Fruit fly (Drosophila melanogaster) ovary, adult (tissue): Measurements from ENCODE around the gene CG9399.

ENCODE experiments used
- CG17801 ChIP-seq: fragments of 200-800 bp; optimal IDR thresholded peaks from 2 replicates; lab custom pipeline; 2019; ENCODE audit warnings: missing biosample characterization, mild to moderate bottlenecking, missing genetic modification characterization, moderate library complexity; ENCODE audit not compliant: partially characterized antibody

CG9399 gene

DNA sequence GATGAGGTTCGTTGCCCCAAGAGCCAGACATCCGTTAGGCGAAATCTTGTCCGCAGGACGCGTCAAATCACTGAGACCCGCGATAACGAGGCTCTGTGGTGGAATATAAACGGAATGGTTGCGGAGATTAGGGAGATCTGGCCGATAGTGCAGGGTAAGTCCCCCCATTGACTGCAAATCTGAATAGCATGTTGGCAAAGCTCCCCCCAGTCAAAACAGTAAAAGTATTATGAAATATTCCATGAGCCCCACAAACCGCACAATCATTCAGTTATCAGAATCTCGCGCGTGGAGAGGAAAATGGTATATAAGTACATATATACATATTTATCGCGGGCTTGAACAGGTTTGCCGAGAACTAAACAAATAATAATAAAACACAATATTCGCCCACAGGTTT is 3.4 kb downstream of the CG9399 start:
- no peak for TF ChIP-seq CG17801 (GFP tag; lab: Kevin White, UChicago)

DNA sequence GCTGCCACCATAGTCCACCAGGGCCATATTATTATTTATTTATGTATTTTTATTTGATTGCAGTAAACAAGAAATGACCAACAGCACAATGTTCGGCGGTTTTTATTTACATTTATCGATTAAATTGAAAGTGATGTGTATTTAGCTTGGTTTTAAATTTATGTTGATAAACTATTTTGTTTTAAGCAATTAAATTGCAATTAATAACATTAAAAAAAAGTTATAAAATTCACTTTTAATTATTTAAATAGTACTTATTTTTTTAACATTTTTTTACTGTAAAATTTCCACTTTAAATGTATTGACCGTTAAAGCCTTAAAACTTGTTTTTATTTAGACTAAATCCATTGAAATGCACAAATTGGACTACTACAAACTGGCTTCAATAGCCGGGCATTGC is 3.9 kb downstream of the CG9399 start, which contains the start of gene CG16790:
Gene CG16790 (minus strand): TSS at position 101 of the 400 bp plus-strand sequence.
- no peak for TF ChIP-seq CG17801 (GFP tag; lab: Kevin White, UChicago)

DNA sequence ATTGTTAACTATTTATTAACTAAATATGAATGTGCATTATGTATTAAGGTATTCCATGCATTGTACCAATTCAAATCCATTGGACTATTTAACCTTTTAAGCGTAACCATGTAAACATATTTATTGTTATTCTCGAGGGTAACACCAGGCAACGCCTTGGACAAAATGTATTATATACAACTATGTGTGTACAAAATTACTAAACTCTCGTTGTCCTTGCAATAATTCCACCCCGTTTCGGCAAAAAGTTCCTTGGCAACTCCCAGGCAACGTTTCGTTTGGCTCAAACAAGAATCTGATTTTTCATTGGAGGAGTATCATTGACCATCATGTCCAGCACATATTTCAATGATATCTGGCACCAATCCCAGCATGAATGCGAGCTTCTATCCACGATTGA is 8.1 kb downstream of the CG9399 start, which contains the start of gene CG16789:
Gene CG16789 (plus strand): TSS at position 301 of the 400 bp plus-strand sequence.
- no peak for TF ChIP-seq CG17801 (GFP tag; lab: Kevin White, UChicago)

DNA sequence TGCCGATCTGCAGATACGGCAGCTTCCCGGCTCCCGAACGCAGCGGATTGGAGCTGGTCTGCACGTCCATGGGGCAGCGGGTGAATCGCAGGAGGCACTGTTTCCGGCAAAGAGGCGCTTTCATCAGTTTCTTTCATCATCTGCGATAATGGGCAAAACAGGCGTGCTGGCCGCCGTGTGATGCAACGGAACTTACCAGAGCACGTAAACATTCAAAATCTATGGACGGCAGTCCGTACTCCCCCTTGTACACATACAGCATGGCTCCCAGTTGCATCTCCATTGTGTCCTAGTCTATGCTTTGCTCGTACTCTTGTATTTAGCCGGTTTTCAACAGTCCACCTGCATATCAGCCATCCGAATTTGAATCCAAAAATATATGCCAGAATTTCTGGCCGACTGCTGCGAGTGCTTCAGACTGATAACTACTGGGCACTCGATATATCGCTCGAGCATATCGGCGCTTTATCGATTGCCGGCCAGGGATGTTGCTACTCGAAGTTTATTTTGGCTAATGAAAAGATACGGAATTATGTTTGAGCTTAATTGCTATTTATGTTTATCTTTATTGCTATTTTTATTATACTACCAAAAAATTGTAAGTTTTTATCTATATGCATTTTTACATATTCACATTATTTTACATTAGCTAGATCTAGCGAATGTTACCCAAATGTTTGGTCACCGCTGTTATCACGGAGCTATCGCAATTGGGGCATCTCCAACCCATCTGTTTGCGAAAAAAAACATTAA is 10.6 kb downstream of the CG9399 start, which contains the start of the genes CG9393 and Vps45:
Gene CG9393 (minus strand): TSS at position 434 of the 753 bp plus-strand sequence.
Gene Vps45 (plus strand): TSS at position 685 of the 753 bp plus-strand sequence.
- peak; percentile 15 for TF ChIP-seq CG17801 (GFP tag; lab: Kevin White, UChicago)

DNA sequence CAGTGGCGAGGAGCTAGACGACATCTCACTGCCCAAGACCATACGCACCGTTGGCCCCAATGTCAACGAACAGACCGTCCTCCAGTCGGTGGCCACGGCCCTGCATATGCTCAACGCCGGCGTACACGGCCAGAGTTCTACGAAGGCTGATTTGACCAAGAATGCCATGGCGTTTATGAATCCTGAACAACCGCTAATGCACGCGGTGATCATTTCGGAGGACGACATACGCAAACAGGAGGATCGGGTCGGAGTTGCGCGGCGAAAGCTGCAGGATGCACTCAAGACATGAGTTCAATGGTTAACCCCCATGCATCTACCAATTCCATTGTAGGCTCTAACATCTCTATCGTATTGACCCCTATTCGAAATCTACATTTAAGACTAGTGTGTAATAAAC is 12.9 kb downstream of the CG9399 start:
- TF ChIP-seq CG17801 (GFP tag; lab: Kevin White, UChicago): no peak

DNA sequence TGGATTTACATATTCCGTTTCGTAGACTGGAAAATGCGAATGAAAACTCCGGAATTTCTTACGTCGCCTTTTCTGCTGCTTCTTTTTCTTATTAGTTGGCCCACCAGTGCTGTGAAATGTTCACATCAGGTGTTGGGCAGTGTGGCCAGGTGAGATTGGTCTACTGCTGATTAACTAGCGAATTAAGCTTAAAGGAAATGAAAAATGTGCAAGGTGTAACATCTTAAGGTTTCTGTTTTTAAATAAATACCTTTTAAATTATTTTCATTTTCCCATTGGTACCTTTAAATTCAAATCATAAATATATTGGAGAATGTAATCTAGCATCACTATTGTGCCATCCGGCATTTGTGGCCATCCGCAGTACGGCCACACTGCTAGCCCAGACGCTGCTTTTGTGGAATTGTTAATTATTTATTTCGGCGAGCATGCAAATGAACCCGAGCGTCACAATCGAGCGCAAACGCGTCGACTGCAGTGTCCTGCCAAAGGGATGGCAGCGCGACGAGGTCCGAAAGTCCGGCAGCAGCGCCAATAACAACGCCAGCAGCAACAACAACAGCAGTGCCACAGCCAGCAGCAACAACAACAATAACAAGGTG is 14.5 kb downstream of the CG9399 start, which contains the start of the genes AP-1mu and MBD-like:
Gene AP-1mu (minus strand): TSS at position 113 of the 602 bp plus-strand sequence.
Gene MBD-like (plus strand): TSS at position 348 of the 602 bp plus-strand sequence.
- TF ChIP-seq CG17801 (GFP tag; lab: Kevin White, UChicago): peak; percentile 72

DNA sequence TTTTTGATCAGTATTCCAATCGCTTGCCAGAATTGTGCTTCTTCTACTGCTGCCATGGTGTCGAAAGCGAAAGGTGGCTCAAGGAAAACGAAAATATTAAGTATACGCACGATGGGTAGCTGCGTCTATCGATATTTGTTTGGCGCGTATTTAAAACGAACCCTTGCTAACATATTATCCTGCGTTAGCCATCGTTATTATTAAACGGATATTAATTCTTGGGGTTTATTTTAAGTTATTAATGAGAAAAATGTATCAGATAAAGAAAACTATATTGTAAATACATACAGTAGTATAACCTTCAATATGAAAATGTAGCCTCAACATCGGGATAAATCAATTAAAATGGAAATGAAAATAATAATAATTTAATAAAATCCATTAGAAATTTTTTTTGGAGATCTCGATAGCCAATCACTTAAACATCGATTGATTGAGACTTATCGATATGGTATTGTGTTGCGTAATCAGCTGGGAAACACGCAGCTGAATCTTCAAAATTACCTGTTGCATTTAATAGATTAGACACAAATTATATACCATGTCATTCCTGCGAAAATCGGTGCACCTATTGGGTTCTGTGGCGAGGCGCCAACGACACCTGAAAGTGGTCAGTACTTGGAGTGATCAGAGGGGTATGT is 18.6 kb downstream of the CG9399 start, which contains the start of the genes CG9386 and BckdhA:
Gene CG9386 (minus strand): TSS at position 75 of the 641 bp plus-strand sequence.
Gene BckdhA (plus strand): TSS at position 452 of the 641 bp plus-strand sequence.
- no peak for TF ChIP-seq CG17801 (GFP tag; lab: Kevin White, UChicago)

DNA sequence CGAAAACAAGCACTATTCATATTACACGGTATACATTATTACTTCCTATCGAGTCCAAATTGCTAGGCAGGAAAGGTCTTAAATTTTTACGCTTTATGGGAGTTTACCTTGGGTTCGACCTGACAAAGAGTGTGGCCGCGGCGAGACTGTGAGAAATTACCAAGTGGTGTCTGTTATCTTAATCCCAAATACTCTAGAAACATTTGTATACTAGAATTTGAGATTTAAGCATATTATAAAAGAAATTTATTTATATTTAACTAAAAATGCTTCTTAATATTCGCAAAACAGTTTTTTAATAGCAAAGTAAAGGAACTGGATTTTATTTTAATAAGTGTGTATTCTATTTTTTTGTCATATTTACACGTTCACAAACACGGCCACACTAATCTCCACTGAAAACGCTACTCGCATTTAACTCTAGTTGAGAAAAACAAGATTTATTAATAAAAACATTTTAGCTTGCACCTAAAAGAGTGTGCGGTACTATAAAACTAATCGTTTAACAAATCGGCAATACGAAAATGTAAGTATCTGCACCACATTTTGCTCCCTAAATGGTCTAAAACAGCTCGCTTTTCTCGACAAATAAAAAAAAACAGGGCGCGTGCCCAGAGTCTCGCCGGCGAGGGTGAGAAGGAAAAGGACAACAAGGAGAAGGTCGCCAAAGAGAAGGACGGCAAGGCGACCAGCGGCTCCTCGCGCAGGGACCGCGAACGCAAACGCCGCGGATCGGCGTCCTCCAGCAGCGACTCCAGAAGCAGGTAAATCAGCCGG is 22.2 kb downstream of the CG9399 start, which contains the start of the genes mura and RnpS1:
Gene mura (minus strand): TSS at position 148 of the 777 bp plus-strand sequence.
Gene RnpS1 (plus strand): TSS at position 376 of the 777 bp plus-strand sequence.
- TF ChIP-seq CG17801 (GFP tag; lab: Kevin White, UChicago): no peak

DNA sequence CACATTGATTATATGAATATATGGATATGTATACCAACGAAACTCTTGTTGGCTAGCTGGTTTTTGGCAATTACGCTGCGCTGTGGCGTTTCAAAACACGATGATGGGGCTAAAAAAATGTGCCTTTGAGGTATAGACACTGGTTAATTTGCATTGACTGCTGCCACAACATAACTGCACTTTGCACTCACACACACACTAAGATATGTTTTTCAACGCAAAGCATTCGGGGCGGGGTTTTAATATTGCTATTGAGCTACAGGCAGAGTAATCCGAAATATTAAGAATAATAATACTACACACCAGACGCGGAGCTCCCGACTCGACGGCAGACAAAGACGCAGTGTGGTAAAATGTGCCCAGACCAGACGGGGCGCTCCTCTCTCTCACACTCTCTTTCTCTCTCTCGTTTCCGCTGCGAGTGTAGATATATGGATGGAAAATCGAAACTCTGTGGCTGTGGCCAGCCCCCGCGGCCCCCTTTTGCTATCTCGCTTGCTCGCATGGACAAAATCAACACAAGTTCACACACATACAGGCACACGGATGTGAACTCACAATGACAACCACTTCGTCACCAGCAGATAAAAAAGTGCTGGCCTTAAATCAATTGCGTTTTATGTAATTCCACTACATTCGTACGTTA is 22.9 kb downstream of the CG9399 start:
- peak; percentile 43 for TF ChIP-seq CG17801 (GFP tag; lab: Kevin White, UChicago)

DNA sequence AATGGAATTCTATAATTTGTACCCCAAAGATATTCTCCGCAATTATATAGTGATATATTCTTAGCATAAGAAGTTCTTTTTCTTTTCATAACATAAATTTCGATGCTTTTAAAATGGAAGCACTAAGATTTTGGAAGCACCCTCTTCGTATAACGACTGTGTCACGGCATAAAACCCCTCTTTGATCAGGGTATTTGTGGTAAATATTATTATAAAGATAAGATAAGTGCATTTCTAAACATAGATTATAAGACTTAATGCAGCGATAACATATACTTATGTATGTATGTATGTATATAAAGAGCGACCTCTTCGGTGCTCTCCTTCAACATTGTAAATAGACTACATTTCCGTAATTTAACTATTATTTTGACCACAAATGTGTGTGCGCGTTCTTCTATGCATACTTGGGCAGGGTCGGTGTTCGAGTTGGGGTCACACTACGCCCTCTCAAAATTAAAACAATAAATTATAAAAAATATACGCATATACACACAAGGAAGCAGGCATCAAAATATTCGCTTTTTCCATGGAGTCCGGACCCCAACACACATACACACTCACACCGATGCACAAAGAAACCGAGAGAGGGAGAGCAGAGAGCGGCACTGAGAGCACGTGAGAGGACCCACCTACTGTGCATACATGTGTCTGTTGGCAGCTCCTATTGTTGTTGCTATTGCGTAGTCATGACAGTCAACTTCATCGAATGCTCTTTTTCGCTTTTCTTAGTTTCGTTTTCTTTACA is 23.6 kb downstream of the CG9399 start:
- no peak for TF ChIP-seq CG17801 (GFP tag; lab: Kevin White, UChicago)

DNA sequence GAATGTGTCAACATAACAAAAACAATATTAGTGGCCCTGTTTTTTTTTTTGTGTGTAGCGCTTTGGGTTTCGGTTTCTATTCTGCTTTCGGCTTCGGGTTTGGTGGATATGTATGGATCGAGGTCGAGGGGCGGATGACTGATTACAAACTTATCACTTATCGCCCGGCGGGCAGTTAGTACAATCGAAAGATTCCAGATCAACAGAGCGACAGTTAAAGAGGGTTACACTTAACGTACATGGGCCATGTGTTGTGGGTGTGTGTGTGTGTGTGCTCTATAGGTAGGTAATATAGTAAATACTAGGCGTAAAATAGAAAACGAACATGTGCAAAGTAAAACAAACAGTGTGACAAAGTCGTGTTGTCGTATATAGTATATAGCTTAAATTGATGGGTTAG is 25.2 kb downstream of the CG9399 start:
- TF ChIP-seq CG17801 (GFP tag; lab: Kevin White, UChicago): no peak

DNA sequence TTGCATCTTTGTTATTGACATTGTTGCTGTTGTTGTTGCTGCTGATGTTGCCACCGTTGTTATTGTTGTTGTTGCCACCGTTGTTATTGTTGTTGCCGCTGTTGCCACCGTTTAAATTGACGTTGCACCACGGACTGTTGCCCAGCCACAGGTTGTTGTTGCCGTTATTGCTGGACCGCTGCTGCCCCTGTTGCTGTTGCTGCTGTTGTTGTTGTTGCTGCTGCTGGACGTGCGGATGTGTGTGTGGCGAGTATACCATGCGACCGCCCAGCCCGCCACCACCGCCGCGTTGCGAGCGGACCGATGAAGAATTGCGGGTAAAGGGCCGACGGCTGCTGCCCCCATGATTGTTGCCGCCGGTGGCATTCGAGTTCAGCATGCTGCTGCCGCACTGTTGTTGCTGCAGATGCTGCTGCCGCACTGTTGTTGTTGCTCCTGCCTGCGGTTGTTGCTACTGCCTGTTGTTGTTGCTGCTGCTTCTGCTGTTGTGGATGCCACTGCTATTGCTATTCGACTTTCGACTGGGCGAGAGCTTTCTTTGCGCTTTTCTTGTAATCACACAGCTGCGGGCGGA is 27.1 kb downstream of the CG9399 start:
- TF ChIP-seq CG17801 (GFP tag; lab: Kevin White, UChicago): no peak
